Fruit fly (Drosophila melanogaster) whole organism, wandering third instar larva: Measurements from ENCODE around the gene CG31674.

Experiments used
- CG32264 ChIP-seq: fragments of 200-800 bp; sonication (Bioruptor generic); optimal IDR thresholded peaks from 2 replicates; lab custom pipeline; 2016; ENCODE audit warnings: missing biosample characterization, missing genetic modification characterization
- CG9705 ChIP-seq: fragments of 200-800 bp; sonication (Bioruptor generic); optimal IDR thresholded peaks from 2 replicates; lab custom pipeline; 2018; ENCODE audit warnings: missing biosample characterization, mild to moderate bottlenecking, missing genetic modification characterization
- CrebA ChIP-seq: fragments of 200-800 bp; sonication (Bioruptor generic); optimal IDR thresholded peaks from 2 replicates; lab custom pipeline; 2016; ENCODE audit warnings: missing biosample characterization, mild to moderate bottlenecking, missing genetic modification characterization, borderline replicate concordance
- Dfd ChIP-seq: fragments of >200 bp; optimal IDR thresholded peaks from 2 replicates; lab custom pipeline; 2017; ENCODE audit warnings: missing biosample characterization, missing genetic modification characterization
- GATAd ChIP-seq: sonication (Bioruptor generic); optimal IDR thresholded peaks from 2 replicates; lab custom pipeline; 2016; ENCODE audit warnings: missing biosample characterization, missing genetic modification characterization
- HLH106 ChIP-seq: fragments of 200-800 bp; optimal IDR thresholded peaks from 3 replicates; lab custom pipeline; 2019; ENCODE audit warnings: missing biosample characterization, mild to moderate bottlenecking, missing genetic modification characterization, moderate library complexity
- Hnf4 ChIP-seq: fragments of 200-800 bp; sonication (Bioruptor generic); optimal IDR thresholded peaks from 2 replicates; lab custom pipeline; 2016; ENCODE audit warnings: missing biosample characterization, mild to moderate bottlenecking, missing genetic modification characterization
- Hr78 ChIP-seq: fragments of >200 bp; optimal IDR thresholded peaks from 2 replicates; lab custom pipeline; 2017; ENCODE audit warnings: missing biosample characterization, missing genetic modification characterization
- Mio ChIP-seq: sonication (Bioruptor generic); optimal IDR thresholded peaks from 2 replicates; lab custom pipeline; 2016; ENCODE audit warnings: missing biosample characterization, missing genetic modification characterization
- Myc ChIP-seq: fragments of >200 bp; optimal IDR thresholded peaks from 2 replicates; lab custom pipeline; 2017
- N ChIP-seq: fragments of >200 bp; optimal IDR thresholded peaks from 2 replicates; lab custom pipeline; 2018; ENCODE audit warnings: missing biosample characterization, missing external identifiers, missing genetic modification characterization
- OdsH ChIP-seq: fragments of 200-800 bp; sonication (Bioruptor generic); optimal IDR thresholded peaks from 2 replicates; lab custom pipeline; 2016; ENCODE audit warnings: missing biosample characterization, mild to moderate bottlenecking, missing genetic modification characterization
- Rel ChIP-seq, 2 experiments: fragments of 200-800 bp; sonication (Bioruptor generic) in 1 of 2; optimal IDR thresholded peaks; 2 replicates in 1 of 2; 3 replicates in 1 of 2; lab custom pipeline; 2016 to 2019; ENCODE audit warnings: mild to moderate bottlenecking in 2 of 2, missing biosample characterization in 2 of 2, missing genetic modification characterization in 2 of 2, moderate library complexity in 1 of 2
- Sp1 ChIP-seq: fragments of 200-800 bp; sonication (Bioruptor generic); optimal IDR thresholded peaks from 3 replicates; lab custom pipeline; 2019; ENCODE audit warnings: missing biosample characterization, mild to moderate bottlenecking, missing genetic modification characterization, moderate library complexity
- br ChIP-seq: fragments of 200-800 bp; sonication (Bioruptor generic); optimal IDR thresholded peaks from 2 replicates; lab custom pipeline; 2016; ENCODE audit warnings: missing biosample characterization, missing genetic modification characterization
- brk ChIP-seq: fragments of 200-800 bp; sonication (Bioruptor generic); optimal IDR thresholded peaks from 2 replicates; lab custom pipeline; 2016; ENCODE audit warnings: missing biosample characterization, mild to moderate bottlenecking, missing genetic modification characterization
- dl ChIP-seq, 2 experiments: fragments of 175-275, 200-275 bp in 1 of 2; fragments of 200-275 bp in 1 of 2; sonication (Bioruptor generic); optimal IDR thresholded peaks; lab custom pipeline; 2018; ENCODE audit warnings: mild to moderate bottlenecking in 2 of 2, missing biosample characterization in 2 of 2, missing genetic modification characterization in 2 of 2, moderate library complexity in 2 of 2; ENCODE audit not compliant: partially characterized antibody in 2 of 2, insufficient read depth in 1 of 2
- dmrt93B ChIP-seq: fragments of 200-800 bp; sonication (Bioruptor generic); optimal IDR thresholded peaks from 2 replicates; lab custom pipeline; 2018; ENCODE audit warnings: missing biosample characterization, mild to moderate bottlenecking, missing genetic modification characterization
- dsf ChIP-seq: sonication (Bioruptor generic); optimal IDR thresholded peaks from 2 replicates; lab custom pipeline; 2016; ENCODE audit warnings: missing biosample characterization, missing genetic modification characterization, borderline replicate concordance
- foxo ChIP-seq, 2 experiments: fragments of 200-800 bp; sonication (Bioruptor generic); optimal IDR thresholded peaks; 2 replicates in 1 of 2; 3 replicates in 1 of 2; lab custom pipeline; 2016 to 2017; ENCODE audit warnings: missing biosample characterization in 2 of 2, missing genetic modification characterization in 2 of 2
- fru ChIP-seq: fragments of 200-800 bp; sonication (Bioruptor generic); optimal IDR thresholded peaks from 3 replicates; lab custom pipeline; 2016; ENCODE audit warnings: missing biosample characterization, mild to moderate bottlenecking, missing genetic modification characterization
- h ChIP-seq: fragments of 200-800 bp; sonication (Bioruptor generic); optimal IDR thresholded peaks from 3 replicates; lab custom pipeline; 2016; ENCODE audit warnings: missing biosample characterization, mild to moderate bottlenecking, missing genetic modification characterization
- jim ChIP-seq: fragments of 175-275, 200-325 bp; sonication (Bioruptor generic); optimal IDR thresholded peaks from 2 replicates; lab custom pipeline; 2016; ENCODE audit warnings: missing biosample characterization, mild to moderate bottlenecking, missing genetic modification characterization
- lola ChIP-seq: fragments of >200 bp; optimal IDR thresholded peaks from 2 replicates; lab custom pipeline; 2017; ENCODE audit warnings: missing biosample characterization, missing genetic modification characterization
- pan ChIP-seq: fragments of >200 bp; optimal IDR thresholded peaks from 2 replicates; lab custom pipeline; 2017
- psq ChIP-seq: fragments of 200-800 bp; sonication (Bioruptor generic); optimal IDR thresholded peaks from 3 replicates; lab custom pipeline; 2017; ENCODE audit warnings: missing biosample characterization, mild to moderate bottlenecking, missing genetic modification characterization, moderate library complexity
- rgr ChIP-seq: fragments of 200-800 bp; sonication (Bioruptor generic); optimal IDR thresholded peaks from 3 replicates; lab custom pipeline; 2016; ENCODE audit warnings: missing biosample characterization, mild to moderate bottlenecking, missing genetic modification characterization
- sage ChIP-seq: fragments of 200-800 bp; sonication (Bioruptor generic); optimal IDR thresholded peaks from 2 replicates; lab custom pipeline; 2016; ENCODE audit warnings: missing biosample characterization, mild to moderate bottlenecking, missing genetic modification characterization
- sv ChIP-seq: fragments of 200-800 bp; sonication (Bioruptor generic); optimal IDR thresholded peaks from 3 replicates; lab custom pipeline; 2016; ENCODE audit warnings: missing biosample characterization, missing genetic modification characterization
- tai ChIP-seq: sonication (Bioruptor generic); optimal IDR thresholded peaks from 2 replicates; lab custom pipeline; 2016; ENCODE audit warnings: missing biosample characterization, missing genetic modification characterization
- woc ChIP-seq: sonication (Bioruptor generic); optimal IDR thresholded peaks from 2 replicates; lab custom pipeline; 2016; ENCODE audit warnings: missing biosample characterization, mild to moderate bottlenecking, missing genetic modification characterization

CG31674 gene

DNA sequence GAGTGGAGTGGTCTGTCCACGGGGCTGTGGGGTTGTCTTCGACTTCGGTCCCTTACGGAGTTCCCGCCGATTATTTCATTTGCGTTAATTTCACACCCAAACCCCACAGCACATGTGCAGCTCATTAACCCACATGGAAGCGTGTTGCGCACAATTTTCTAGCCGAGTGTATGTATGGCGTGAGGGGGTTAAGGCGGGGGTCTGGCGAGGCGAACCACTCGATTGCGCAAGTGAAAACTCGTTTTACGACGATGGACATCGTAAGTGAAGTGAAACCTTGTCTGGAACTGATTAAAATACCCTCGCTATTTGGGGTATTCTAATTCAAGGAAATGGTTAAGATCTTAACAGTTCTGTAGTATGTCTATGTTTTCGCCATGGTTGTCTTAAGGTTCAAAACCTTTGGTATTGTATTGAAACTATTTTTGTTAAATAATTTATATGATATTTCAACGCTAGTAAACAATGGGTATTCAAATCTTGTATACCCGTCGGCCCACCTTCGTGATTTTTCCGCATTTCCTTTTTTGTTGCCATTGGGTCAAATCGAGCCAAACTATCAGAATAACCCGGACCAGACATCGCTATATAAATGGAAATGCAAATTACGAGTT lies 19.9 kb upstream of the CG31674 start:
- TF ChIP-seq sv (GFP tag; lab: Kevin White, UChicago), result peak; percentile 10
- TF ChIP-seq tai (GFP tag; lab: Kevin White, UChicago), result no peak

DNA sequence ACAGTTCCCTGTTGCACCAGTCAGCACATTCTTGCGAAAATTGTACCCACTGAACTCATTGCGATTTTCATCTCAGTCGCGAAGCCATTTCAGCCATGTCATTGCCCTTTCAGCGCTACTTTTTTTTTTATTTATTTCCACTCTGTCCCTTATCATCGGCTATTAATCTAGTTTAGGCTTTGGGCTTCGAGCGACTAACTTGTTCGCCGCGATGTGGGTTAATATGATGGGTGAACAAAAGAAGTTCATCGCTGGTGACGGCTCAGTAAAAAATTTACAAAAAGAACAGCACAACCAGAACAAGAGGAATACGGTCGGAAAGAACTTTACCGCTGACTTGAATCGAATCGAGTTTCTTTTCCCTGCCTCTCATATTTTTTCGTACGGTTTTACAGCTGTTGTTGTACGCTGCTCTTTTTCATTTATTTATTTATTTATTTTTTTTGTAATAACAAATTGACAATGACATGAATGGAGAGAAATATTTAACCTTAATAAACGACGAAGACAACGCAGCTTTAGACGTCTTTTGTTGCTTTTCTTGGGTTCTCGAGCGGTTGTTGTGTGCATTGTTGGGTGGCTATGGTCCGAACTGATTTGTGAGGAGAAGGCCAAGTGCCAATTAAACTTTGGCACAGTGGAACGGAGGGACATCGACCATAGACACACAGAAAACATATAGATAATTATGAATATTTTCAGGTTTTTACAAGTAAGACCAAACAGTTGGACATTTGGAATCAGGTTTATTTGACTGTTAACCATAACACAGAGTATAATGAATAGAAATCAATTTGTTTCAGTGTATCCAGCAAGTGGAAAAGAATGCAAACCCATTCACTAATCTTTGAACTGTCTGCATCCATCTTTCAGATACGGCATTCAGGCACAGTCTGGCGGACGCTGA lies 18.5 kb upstream of the CG31674 start:
- TF ChIP-seq Dfd (GFP tag; lab: Kevin White, UChicago) (no peak), Hr78 (GFP tag; lab: Kevin White, UChicago) (no peak), dsf (GFP tag; lab: Kevin White, UChicago) (no peak), psq (no peak), sage (GFP tag; lab: Kevin White, UChicago) (no peak), pan (no peak), br (GFP tag; lab: Kevin White, UChicago) (no peak), jim (no peak), Sp1 (GFP tag; lab: Kevin White, UChicago) (no peak), brk (GFP tag; lab: Kevin White, UChicago) (no peak)
- TF ChIP-seq, all 38 proteins: peak for 0

DNA sequence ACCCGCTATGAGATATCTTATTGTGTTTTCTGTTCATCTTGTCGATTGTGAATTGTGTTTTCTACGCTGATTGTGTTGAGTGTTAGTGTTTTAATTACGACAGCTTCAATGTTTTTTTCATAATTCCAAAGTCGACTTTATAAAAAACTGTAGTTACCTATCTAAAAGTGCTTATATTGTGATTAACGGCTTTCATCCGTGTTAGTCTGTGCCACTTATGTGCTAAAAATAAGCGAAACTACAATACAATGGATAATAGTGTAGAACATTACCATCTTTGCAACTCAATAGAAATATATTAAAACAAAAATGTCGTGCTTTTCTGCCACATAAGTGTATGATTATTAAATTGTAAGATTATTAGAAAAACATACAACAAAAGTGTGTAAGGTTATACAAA lies 14.9 kb upstream of the CG31674 start, which contains the start of gene CG33322:
TSS of gene CG33322 (minus strand) at position 101 of the 400 bp plus-strand sequence.
- TF ChIP-seq lola (GFP tag; lab: Kevin White, UChicago) (no peak), psq (no peak), Myc (no peak), dl (GFP tag; optimal IDR thresholded peaks at IDR 0.05; lab: Kevin White, UChicago; ENCODE audit: insufficient read depth in 1 of 2, partially characterized antibody in 2 of 2) (no peak), woc (no peak), fru (GFP tag; lab: Kevin White, UChicago) (no peak), h (GFP tag; lab: Kevin White, UChicago) (no peak), Rel (GFP tag; optimal IDR thresholded peaks at IDR 0.05; lab: Kevin White, UChicago) (no peak), Rel (tag; optimal IDR thresholded peaks at IDR 0.05; lab: Kevin White, UChicago) (no peak), rgr (GFP tag; lab: Kevin White, UChicago) (no peak), dsf (GFP tag; lab: Kevin White, UChicago) (no peak), Hr78 (GFP tag; lab: Kevin White, UChicago) (no peak), Mio (no peak), OdsH (GFP tag; lab: Kevin White, UChicago) (no peak), CG9705 (GFP tag; lab: Kevin White, UChicago) (no peak), dmrt93B (GFP tag; lab: Kevin White, UChicago) (no peak), jim (no peak), tai (GFP tag; lab: Kevin White, UChicago) (no peak), Sp1 (GFP tag; lab: Kevin White, UChicago) (no peak)

DNA sequence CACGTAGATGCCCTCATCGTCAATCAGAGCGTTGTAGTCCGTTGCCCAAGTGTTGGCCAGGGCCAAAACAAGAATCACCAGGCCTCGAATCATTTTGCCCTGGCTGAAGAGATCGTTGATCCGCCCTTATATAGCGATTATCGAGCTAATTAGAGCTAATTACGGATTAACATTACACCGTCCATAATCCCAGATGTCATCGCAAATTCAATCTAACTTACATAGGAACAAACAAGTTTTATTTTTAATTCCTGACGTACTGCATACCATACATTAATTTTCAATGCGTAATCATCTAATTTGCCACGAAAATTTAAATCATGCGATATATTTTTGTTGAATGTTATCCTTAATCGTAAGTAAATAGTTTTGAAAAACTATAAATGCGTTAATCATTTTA lies 13.9 kb upstream of the CG31674 start, which contains the start of gene CheB38b:
TSS of gene CheB38b (minus strand) at position 101 of the 400 bp plus-strand sequence.
- TF ChIP-seq HLH106 (tag; lab: Kevin White, UChicago) (no peak), dsf (GFP tag; lab: Kevin White, UChicago) (no peak), CG9705 (GFP tag; lab: Kevin White, UChicago) (no peak), woc (no peak), lola (GFP tag; lab: Kevin White, UChicago) (no peak), Sp1 (GFP tag; lab: Kevin White, UChicago) (no peak), CG32264 (GFP tag; lab: Kevin White, UChicago) (no peak), fru (GFP tag; lab: Kevin White, UChicago) (no peak), Myc (no peak), N (GFP tag; lab: Kevin White, UChicago) (no peak)

DNA sequence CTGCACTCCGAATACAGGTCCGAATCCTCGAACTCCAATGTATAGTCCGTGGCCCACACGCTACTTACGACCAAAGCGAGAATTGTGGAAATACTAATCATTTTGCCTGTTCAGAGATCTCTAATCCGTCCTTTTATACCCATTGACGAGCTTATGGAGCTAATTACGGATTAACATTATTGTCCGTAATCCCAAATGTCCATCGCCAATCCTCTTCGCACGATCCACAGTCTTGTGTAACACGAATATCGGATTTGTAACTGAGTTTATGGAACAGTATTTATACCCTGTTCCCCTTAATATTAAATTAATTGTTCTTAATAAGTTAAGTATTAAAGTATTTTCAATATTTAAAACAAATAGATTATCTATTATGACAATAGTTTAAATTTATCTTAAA lies 12.6 kb upstream of the CG31674 start, which contains the start of gene CheB38a:
TSS of gene CheB38a (minus strand) at position 101 of the 400 bp plus-strand sequence.
- TF ChIP-seq GATAd, result no peak
- TF ChIP-seq N (GFP tag; lab: Kevin White, UChicago), result no peak
- TF ChIP-seq Hnf4 (GFP tag; lab: Kevin White, UChicago), result no peak
- TF ChIP-seq foxo (GFP tag; optimal IDR thresholded peaks at IDR 0.05; lab: Kevin White, UChicago), result no peak
- TF ChIP-seq Sp1 (GFP tag; lab: Kevin White, UChicago), result no peak
- TF ChIP-seq lola (GFP tag; lab: Kevin White, UChicago), result no peak
- no peak for TF ChIP-seq rgr (GFP tag; lab: Kevin White, UChicago)
- TF ChIP-seq Dfd (GFP tag; lab: Kevin White, UChicago), result no peak
- no peak for TF ChIP-seq Myc
- TF ChIP-seq sage (GFP tag; lab: Kevin White, UChicago), result no peak
- TF ChIP-seq h (GFP tag; lab: Kevin White, UChicago), result no peak
- TF ChIP-seq jim, result no peak
- TF ChIP-seq HLH106 (tag; lab: Kevin White, UChicago), result no peak
- TF ChIP-seq pan, result no peak
- no peak for TF ChIP-seq CrebA (GFP tag; lab: Kevin White, UChicago)
- no peak for TF ChIP-seq psq
- TF ChIP-seq Rel (GFP tag; optimal IDR thresholded peaks at IDR 0.05; lab: Kevin White, UChicago), result no peak
- TF ChIP-seq Rel (tag; optimal IDR thresholded peaks at IDR 0.05; lab: Kevin White, UChicago), result no peak
- no peak for TF ChIP-seq brk (GFP tag; lab: Kevin White, UChicago)
- no peak for TF ChIP-seq Mio
